Worm (Caenorhabditis elegans): ENCODE data around the gene sds-22.

DNA sequence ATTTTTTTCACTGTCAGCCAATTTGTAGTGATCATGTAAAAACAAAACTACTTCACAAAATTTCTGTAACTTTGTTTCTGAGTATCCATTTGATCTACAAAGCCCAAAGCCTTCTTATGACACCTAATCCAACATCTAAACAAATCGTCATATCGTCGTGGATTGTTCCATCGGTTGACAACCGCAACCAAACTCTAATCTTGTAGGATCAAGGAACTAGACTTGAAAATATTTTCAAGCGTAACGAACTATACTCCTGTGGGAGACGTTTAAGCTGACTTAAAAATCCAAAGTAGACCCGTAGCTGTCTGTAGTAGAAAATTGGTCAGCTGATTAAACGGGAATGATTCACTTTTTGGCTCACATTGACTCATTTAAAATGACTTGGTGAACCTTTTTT is 28.6 kb upstream of the sds-22 start:
- TF ChIP-seq nhr-25 (tag; optimal IDR thresholded peaks at IDR 0.05) (no peak), pha-4 (tag; optimal IDR thresholded peaks at IDR 0.05) (no peak), snpc-4 (tag; optimal IDR thresholded peaks at IDR 0.05) (no peak), mdl-1 (tag; optimal IDR thresholded peaks at IDR 0.05) (no peak), unc-62 (GFP tag; optimal IDR thresholded peaks at IDR 0.05) (no peak), ama-1 (optimal IDR thresholded peaks at IDR 0.05) (no peak), nhr-28 (tag; optimal IDR thresholded peaks at IDR 0.05) (no peak), zag-1 (tag; optimal IDR thresholded peaks at IDR 0.05) (no peak)

Data from whole organism, L3 larva.